Worm (Caenorhabditis elegans) whole organism, mixed stage, embryonic: ENCODE data around the gene clec-160.

Source experiments
- M03D4.4 ChIP-seq: sonication (generic microtip); optimal IDR thresholded peaks from 2 replicates; lab custom pipeline; 2017; ENCODE audit warnings: mild to moderate bottlenecking, missing genetic modification characterization, missing compliant biosample characterization
- bed-3 ChIP-seq: fragments of 200-800 bp; sonication (Bioruptor generic); optimal IDR thresholded peaks from 3 replicates; lab custom pipeline; 2018; ENCODE audit warnings: mild to moderate bottlenecking, missing genetic modification characterization, moderate library complexity, missing compliant biosample characterization
- blmp-1 ChIP-seq: fragments of 150-350 bp; optimal IDR thresholded peaks from 2 replicates; lab custom pipeline; 2014; ENCODE audit warnings: missing biosample characterization, missing genetic modification characterization
- ceh-39 ChIP-seq: fragments of 150-350 bp; optimal IDR thresholded peaks from 2 replicates; lab custom pipeline; 2014; ENCODE audit warnings: missing biosample characterization, missing genetic modification characterization
- ceh-43 ChIP-seq: fragments of 200-800 bp; sonication (Bioruptor generic); optimal IDR thresholded peaks from 2 replicates; lab custom pipeline; 2018; ENCODE audit warnings: mild to moderate bottlenecking, missing genetic modification characterization, moderate library complexity, missing compliant biosample characterization
- ceh-83 ChIP-seq: fragments of 200-800 bp; sonication (Bioruptor generic); optimal IDR thresholded peaks from 2 replicates; lab custom pipeline; 2018; ENCODE audit warnings: mild to moderate bottlenecking, missing genetic modification characterization, missing compliant biosample characterization
- ces-1 ChIP-seq: fragments of 150-350 bp; optimal IDR thresholded peaks from 2 replicates; lab custom pipeline; 2014; ENCODE audit warnings: missing biosample characterization, missing genetic modification reagents, missing genetic modification characterization
- cnd-1 ChIP-seq: fragments of 200-800 bp; sonication (Bioruptor generic); optimal IDR thresholded peaks from 2 replicates; lab custom pipeline; 2018; ENCODE audit warnings: mild to moderate bottlenecking, missing genetic modification characterization, missing compliant biosample characterization
- drap-1 ChIP-seq: fragments of 200-800 bp; sonication (Bioruptor generic); optimal IDR thresholded peaks from 3 replicates; lab custom pipeline; 2018; ENCODE audit warnings: mild to moderate bottlenecking, missing genetic modification characterization, missing compliant biosample characterization
- elt-3 ChIP-seq: fragments of 150-350 bp; optimal IDR thresholded peaks from 2 replicates; lab custom pipeline; 2014; ENCODE audit warnings: missing biosample characterization, missing genetic modification characterization
- flh-1 ChIP-seq: fragments of 200-800 bp; sonication (Bioruptor generic); optimal IDR thresholded peaks from 2 replicates; lab custom pipeline; 2018; ENCODE audit warnings: mild to moderate bottlenecking, missing genetic modification characterization, moderate library complexity, missing compliant biosample characterization
- ham-2 ChIP-seq: fragments of 200-800 bp; sonication (Bioruptor generic); optimal IDR thresholded peaks from 2 replicates; lab custom pipeline; 2018; ENCODE audit warnings: mild to moderate bottlenecking, missing genetic modification characterization, missing compliant biosample characterization
- lin-13 ChIP-seq: fragments of 150-350 bp; optimal IDR thresholded peaks from 2 replicates; lab custom pipeline; 2014; ENCODE audit warnings: missing biosample characterization, missing genetic modification characterization
- lin-32 ChIP-seq: fragments of 200-800 bp; sonication (Bioruptor generic); optimal IDR thresholded peaks from 2 replicates; lab custom pipeline; 2018; ENCODE audit warnings: mild to moderate bottlenecking, missing genetic modification characterization, missing compliant biosample characterization
- lsy-2 ChIP-seq: fragments of 150-350 bp; optimal IDR thresholded peaks from 2 replicates; lab custom pipeline; 2014; ENCODE audit warnings: missing biosample characterization, missing genetic modification characterization
- mab-5 ChIP-seq: fragments of 150-350 bp; optimal IDR thresholded peaks from 2 replicates; lab custom pipeline; 2014; ENCODE audit warnings: missing biosample characterization, missing genetic modification characterization
- mep-1 ChIP-seq: fragments of 150-350 bp; optimal IDR thresholded peaks from 2 replicates; lab custom pipeline; 2017; ENCODE audit warnings: missing biosample characterization, missing genetic modification reagents, missing genetic modification characterization, inconsistent platforms
- nhr-12 ChIP-seq: fragments of 150-350 bp; optimal IDR thresholded peaks from 2 replicates; lab custom pipeline; 2014; ENCODE audit warnings: missing biosample characterization, missing genetic modification characterization
- nhr-2 ChIP-seq: fragments of 150-350 bp; optimal IDR thresholded peaks from 2 replicates; lab custom pipeline; 2014; ENCODE audit warnings: missing biosample characterization, missing genetic modification characterization
- nhr-237 ChIP-seq: fragments of 150-350 bp; optimal IDR thresholded peaks from 2 replicates; lab custom pipeline; 2014; ENCODE audit warnings: missing biosample characterization, missing genetic modification characterization
- nhr-28 ChIP-seq: fragments of 150-350 bp; optimal IDR thresholded peaks from 2 replicates; lab custom pipeline; 2014; ENCODE audit warnings: missing biosample characterization, missing genetic modification characterization
- pha-4 ChIP-seq: fragments of 150-350 bp; optimal IDR thresholded peaks from 2 replicates; lab custom pipeline; 2018; ENCODE audit warnings: missing biosample characterization, missing genetic modification reagents, missing genetic modification characterization
- sem-2 ChIP-seq: fragments of 200-800 bp; sonication (Bioruptor generic); optimal IDR thresholded peaks from 2 replicates; lab custom pipeline; 2018; ENCODE audit warnings: mild to moderate bottlenecking, missing genetic modification characterization, missing compliant biosample characterization
- snpc-4 ChIP-seq: fragments of 150-350 bp; optimal IDR thresholded peaks from 2 replicates; lab custom pipeline; 2014; ENCODE audit warnings: missing biosample characterization, missing genetic modification characterization
- sptf-1 ChIP-seq: sonication (generic microtip); optimal IDR thresholded peaks from 2 replicates; lab custom pipeline; 2017; ENCODE audit warnings: mild to moderate bottlenecking, missing genetic modification characterization, moderate library complexity, missing compliant biosample characterization
- tbx-8 ChIP-seq: fragments of 200-800 bp; sonication (Bioruptor generic); optimal IDR thresholded peaks from 2 replicates; lab custom pipeline; 2018; ENCODE audit warnings: mild to moderate bottlenecking, missing genetic modification characterization, moderate library complexity, missing compliant biosample characterization
- unc-120 ChIP-seq: sonication (generic microtip); optimal IDR thresholded peaks from 2 replicates; lab custom pipeline; 2017; ENCODE audit warnings: missing genetic modification characterization, missing compliant biosample characterization; ENCODE audit not compliant: poor library complexity, severe bottlenecking
- unc-39 ChIP-seq: fragments of 150-350 bp; optimal IDR thresholded peaks from 2 replicates; lab custom pipeline; 2014; ENCODE audit warnings: missing biosample characterization, missing genetic modification characterization
- unc-62 ChIP-seq: fragments of 150-350 bp; optimal IDR thresholded peaks from 2 replicates; lab custom pipeline; 2014; ENCODE audit warnings: missing biosample characterization, missing genetic modification reagents, missing genetic modification characterization
- zip-8 ChIP-seq: fragments of 150-350 bp; optimal IDR thresholded peaks from 2 replicates; lab custom pipeline; 2014; ENCODE audit warnings: missing biosample characterization, missing genetic modification characterization

Gene clec-160

ce11 chrIII:8271676-8272225 is 4.0 kb downstream of the clec-160 start, which contains the start of the genes mps-4 and F09G8.10:
mps-4 (minus strand) TSS chrIII:8271776.
F09G8.10 (minus strand) TSS chrIII:8272175.
- TF ChIP-seq blmp-1 (tag; lab: Kevin White, UChicago): no peak
- TF ChIP-seq mab-5 (tag; lab: Kevin White, UChicago): no peak
- no peak for TF ChIP-seq lsy-2
- no peak for TF ChIP-seq ces-1 (GFP tag; lab: Kevin White, UChicago)
- no peak for TF ChIP-seq lin-32 (GFP tag; lab: Kevin White, UChicago)
- TF ChIP-seq ceh-83 (GFP tag; lab: Kevin White, UChicago): no peak
- no peak for TF ChIP-seq nhr-2 (tag; lab: Kevin White, UChicago)
- TF ChIP-seq unc-120 (tag; lab: Kevin White, UChicago): no peak
- TF ChIP-seq ceh-39 (tag; lab: Kevin White, UChicago): no peak

- TF ChIP-seq nhr-12 (tag; lab: Kevin White, UChicago) (no peak), sem-2 (GFP tag; lab: Kevin White, UChicago) (no peak), mep-1 (tag; lab: Kevin White, UChicago) (peak; percentile 2)
Observed at ce11 chrIII:8268296-8268695, 7.5 kb downstream of the clec-160 start, which contains the start of the genes F09G8.7 and crn-7. F09G8.7 (minus strand) TSS chrIII:8268355. crn-7 (plus strand) TSS chrIII:8268531.

- TF ChIP-seq nhr-237 (tag; lab: Kevin White, UChicago) (no peak), ham-2 (no peak), snpc-4 (tag; lab: Kevin White, UChicago) (no peak), lsy-2 (no peak), flh-1 (GFP tag; lab: Kevin White, UChicago) (no peak), lin-13 (tag; lab: Kevin White, UChicago) (no peak), unc-62 (GFP tag; lab: Kevin White, UChicago) (no peak), bed-3 (GFP tag; lab: Kevin White, UChicago) (no peak), ceh-39 (tag; lab: Kevin White, UChicago) (no peak), sem-2 (GFP tag; lab: Kevin White, UChicago) (no peak), ceh-83 (GFP tag; lab: Kevin White, UChicago) (peak; percentile 58), ceh-43 (GFP tag; lab: Kevin White, UChicago) (no peak), blmp-1 (tag; lab: Kevin White, UChicago) (peak; percentile 0), unc-39 (no peak), drap-1 (GFP tag; lab: Kevin White, UChicago) (no peak), sptf-1 (no peak), ces-1 (GFP tag; lab: Kevin White, UChicago) (no peak)
Observed at ce11 chrIII:8265753-8266152, 10.0 kb downstream of the clec-160 start, which contains the start of gene mrps-9. mrps-9 (plus strand) TSS chrIII:8266062.

ce11 chrIII:8263377-8263776 is 12.4 kb downstream of the clec-160 start, which contains the start of gene col-91:
col-91 (minus strand) TSS chrIII:8263664.
- TF ChIP-seq unc-39 (no peak), nhr-12 (tag; lab: Kevin White, UChicago) (no peak), sem-2 (GFP tag; lab: Kevin White, UChicago) (no peak), sptf-1 (no peak), cnd-1 (tag; lab: Kevin White, UChicago) (no peak), ham-2 (no peak), blmp-1 (tag; lab: Kevin White, UChicago) (no peak), nhr-28 (no peak)

ce11 chrIII:8262599-8262998 is 13.2 kb downstream of the clec-160 start:
- no peak for TF ChIP-seq tbx-8
- TF ChIP-seq M03D4.4 (tag; lab: Kevin White, UChicago): no peak
- no peak for TF ChIP-seq sptf-1
- no peak for TF ChIP-seq cnd-1 (tag; lab: Kevin White, UChicago)
- no peak for TF ChIP-seq pha-4
- TF ChIP-seq zip-8 (tag; lab: Kevin White, UChicago): no peak
- TF ChIP-seq ham-2: no peak
- no peak for TF ChIP-seq flh-1 (GFP tag; lab: Kevin White, UChicago)
- no peak for TF ChIP-seq nhr-237 (tag; lab: Kevin White, UChicago)
- no peak for TF ChIP-seq mep-1 (tag; lab: Kevin White, UChicago)
- no peak for TF ChIP-seq elt-3 (tag; lab: Kevin White, UChicago)
- no peak for TF ChIP-seq snpc-4 (tag; lab: Kevin White, UChicago)
